Fruit fly (Drosophila melanogaster) whole organism: ENCODE measurements around the gene PIP82.

Experiments used
- CG8478 ChIP-seq: fragments of >200 bp; optimal IDR thresholded peaks from 2 replicates; lab custom pipeline; 2018; ENCODE audit warnings: inconsistent platforms
- Dll ChIP-seq: fragments of >200 bp; optimal IDR thresholded peaks from 2 replicates; lab custom pipeline; 2017
- EcR ChIP-seq, 2 experiments: fragments of >200 bp; optimal IDR thresholded peaks; 2 replicates each; lab custom pipeline; 2017; ENCODE audit warnings: missing biosample characterization in 2 of 2, missing genetic modification characterization in 2 of 2, missing genetic modification reagents in 2 of 2
- pan ChIP-seq: fragments of >200 bp; optimal IDR thresholded peaks from 2 replicates; lab custom pipeline; 2017
- psq ChIP-seq: fragments of >200 bp; optimal IDR thresholded peaks from 2 replicates; lab custom pipeline; 2017
- usp ChIP-seq: fragments of >200 bp; optimal IDR thresholded peaks from 2 replicates; lab custom pipeline; 2017; ENCODE audit warnings: missing biosample characterization, missing genetic modification characterization, mixed read lengths

PIP82 gene

dm6 chrX:8489485-8489970, 40.0 kb downstream of the PIP82 start, which contains the start of gene otu:
Gene otu (minus strand): TSS chrX:8489535.
- no peak for TF ChIP-seq usp (GFP tag; lab: Kevin White, UChicago)
- no peak for TF ChIP-seq CG8478 (lab: Kevin White, UChicago)

DNA sequence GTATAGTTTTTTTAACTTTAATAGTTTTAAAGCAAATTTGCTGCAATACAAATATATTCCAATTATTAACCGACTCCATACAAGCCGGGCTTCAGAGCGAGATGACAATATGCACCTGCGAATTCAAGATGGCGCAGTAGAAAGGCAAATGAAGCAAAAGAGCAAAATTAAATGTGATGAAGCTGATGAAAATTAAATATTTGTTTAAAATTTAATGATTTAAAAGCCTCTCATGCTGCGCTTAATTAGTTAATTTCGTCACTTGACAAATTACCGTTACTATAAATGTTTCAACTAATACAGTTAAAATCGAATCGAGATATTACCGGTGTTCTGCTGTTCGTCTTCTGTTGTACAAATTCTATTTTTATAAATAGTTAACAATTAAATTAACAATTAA, 40.5 kb downstream of the PIP82 start, which contains the start of gene CG33181:
CG33181 (plus strand) TSS at position 301 of the 400 bp plus-strand sequence.
- no peak for TF ChIP-seq Dll
- no peak for TF ChIP-seq pan
- TF ChIP-seq psq (lab: Kevin White, UChicago): no peak

DNA sequence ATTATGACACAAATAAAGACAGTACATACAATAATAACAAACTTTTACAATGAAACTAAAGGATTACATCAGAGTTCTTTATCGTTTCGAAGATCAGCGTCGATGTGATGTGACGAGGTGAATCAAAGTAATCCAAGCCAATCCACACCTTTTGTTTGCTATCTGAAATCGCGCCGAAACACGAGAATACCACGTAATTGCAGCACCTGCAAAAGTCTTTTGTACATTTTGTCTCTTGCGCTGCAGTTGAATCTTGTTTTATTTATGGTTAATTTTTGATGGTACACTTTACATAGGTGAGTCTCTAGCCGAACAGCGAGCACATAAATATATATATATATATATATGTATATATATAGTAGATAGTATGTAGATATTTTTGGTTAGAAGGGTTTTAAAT, 44.7 kb downstream of the PIP82 start:
- TF ChIP-seq EcR (GFP tag; optimal IDR thresholded peaks at IDR 0.05; lab: Kevin White, UChicago) (no peak), usp (GFP tag; lab: Kevin White, UChicago) (no peak), Dll (no peak), psq (lab: Kevin White, UChicago) (no peak), CG8478 (lab: Kevin White, UChicago) (no peak), pan (no peak)

- TF ChIP-seq EcR (GFP tag; optimal IDR thresholded peaks at IDR 0.05; lab: Kevin White, UChicago) (no peak), Dll (no peak), pan (no peak), usp (GFP tag; lab: Kevin White, UChicago) (no peak), psq (lab: Kevin White, UChicago) (no peak), CG8478 (lab: Kevin White, UChicago) (no peak)
These were observed 45.8 kb downstream of the PIP82 start, which contains the start of gene CG33223 for dm6 chrX:8483671-8484070. Gene CG33223 (minus strand): TSS chrX:8483885.

DNA sequence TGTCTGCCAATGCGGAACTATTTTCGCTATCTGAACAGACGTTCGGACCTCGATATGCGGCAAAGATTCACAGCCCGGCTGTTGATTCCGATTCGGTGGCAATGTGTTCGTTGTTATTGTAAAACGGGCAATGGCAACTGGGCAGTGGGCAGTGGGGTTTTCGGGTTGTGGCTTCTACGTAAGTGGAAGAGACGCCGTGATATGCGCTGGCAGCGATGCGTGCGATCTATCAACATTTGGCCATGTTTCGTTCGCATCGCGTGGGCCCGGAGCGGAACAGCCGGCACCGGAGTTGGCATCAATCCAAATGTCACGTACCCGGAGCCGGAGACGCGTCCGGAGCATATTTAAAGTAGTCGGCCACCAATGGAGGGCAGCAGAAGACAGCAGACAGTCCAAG, 48.0 kb downstream of the PIP82 start, which contains the start of gene Cp38:
Cp38 (plus strand) TSS at position 376 of the 400 bp plus-strand sequence.
- TF ChIP-seq EcR (GFP tag; optimal IDR thresholded peaks at IDR 0.05; lab: Kevin White, UChicago) (no peak), psq (lab: Kevin White, UChicago) (no peak), usp (GFP tag; lab: Kevin White, UChicago) (no peak), CG8478 (lab: Kevin White, UChicago) (no peak), Dll (no peak), pan (no peak)

DNA sequence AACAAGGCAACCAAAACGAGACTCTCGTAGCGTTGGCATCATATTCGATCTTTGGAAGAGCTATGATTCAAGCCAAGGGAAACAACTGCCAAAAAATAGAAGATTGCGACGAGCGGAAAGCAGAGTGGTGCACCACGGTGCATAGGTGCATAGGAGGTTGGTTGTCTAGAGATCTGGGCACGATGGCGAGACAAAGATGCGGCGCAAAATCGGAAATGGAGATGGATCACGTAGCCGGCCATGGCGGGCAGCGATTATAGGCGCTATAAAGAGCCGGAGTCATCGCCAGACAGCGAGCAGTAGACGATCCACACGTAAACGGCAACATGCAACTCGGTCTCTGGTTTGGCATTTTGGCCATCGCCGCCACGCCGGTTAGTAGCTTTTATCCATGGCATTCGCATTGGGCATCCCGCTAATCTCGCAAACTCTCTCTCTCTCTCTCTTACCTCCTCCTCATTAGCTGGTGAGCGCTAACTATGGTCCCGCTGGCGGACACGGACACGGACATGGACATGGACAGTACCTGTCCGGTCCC, 50.4 kb downstream of the PIP82 start, which contains the start of gene Cp36:
Cp36 (plus strand) TSS at position 289 of the 538 bp plus-strand sequence.
- no peak for TF ChIP-seq psq (lab: Kevin White, UChicago)
- no peak for TF ChIP-seq Dll
- no peak for TF ChIP-seq usp (GFP tag; lab: Kevin White, UChicago)
- TF ChIP-seq pan: no peak
- TF ChIP-seq EcR (GFP tag; optimal IDR thresholded peaks at IDR 0.05; lab: Kevin White, UChicago): no peak
- no peak for TF ChIP-seq CG8478 (lab: Kevin White, UChicago)

DNA sequence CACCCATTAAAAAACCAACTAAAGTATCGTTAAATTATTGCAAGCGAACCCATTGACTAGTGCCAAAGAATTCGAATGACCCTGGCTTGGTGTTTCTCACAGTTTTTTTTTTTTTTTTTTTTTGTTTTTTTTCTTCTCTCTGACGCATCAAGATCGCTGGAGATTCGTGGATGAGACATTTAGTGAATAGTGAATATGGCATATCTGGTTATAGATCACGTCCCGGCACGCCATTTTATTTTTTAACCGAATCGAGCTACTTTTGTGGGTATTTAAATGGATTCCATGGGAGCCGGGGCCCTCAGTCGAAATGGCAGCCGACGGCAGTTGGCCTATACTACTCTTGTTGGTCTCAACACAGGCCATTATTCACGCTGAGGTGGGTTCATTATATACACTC, 52.7 kb downstream of the PIP82 start, which contains the start of gene Cp7Fc:
Cp7Fc (plus strand) TSS at position 301 of the 400 bp plus-strand sequence.
- TF ChIP-seq Dll: no peak
- no peak for TF ChIP-seq CG8478 (lab: Kevin White, UChicago)
- no peak for TF ChIP-seq pan
- no peak for TF ChIP-seq usp (GFP tag; lab: Kevin White, UChicago)
- TF ChIP-seq psq (lab: Kevin White, UChicago): no peak
- TF ChIP-seq EcR (GFP tag; optimal IDR thresholded peaks at IDR 0.05; lab: Kevin White, UChicago): no peak

- TF ChIP-seq psq (lab: Kevin White, UChicago) (no peak), Dll (no peak), CG8478 (lab: Kevin White, UChicago) (no peak), pan (no peak), EcR (GFP tag; optimal IDR thresholded peaks at IDR 0.05; lab: Kevin White, UChicago) (no peak), usp (GFP tag; lab: Kevin White, UChicago) (no peak)
These were observed 53.8 kb downstream of the PIP82 start for dm6 chrX:8475657-8476056.
